Worm (Caenorhabditis elegans) whole organism, L4 larva: Measurements from ENCODE around the gene pdhb-1.

Experiments
- ZK337.2 ChIP-seq: fragments of 200-800 bp; sonication (Bioruptor generic); IDR thresholded peaks from 2 replicates; pipeline ENCODE4 v1.3.6; 2022; ENCODE audit warnings: missing genetic modification reagents, missing genetic modification characterization, missing compliant biosample characterization
- aha-1 ChIP-seq: fragments of 150-350 bp; peaks from one replicate; lab custom pipeline; 2014; ENCODE audit warnings: missing biosample characterization, missing genetic modification characterization
- arid-1 ChIP-seq: fragments of 200-800 bp; sonication (Bioruptor generic); conservative IDR thresholded peaks from 2 replicates; pipeline ENCODE4 v1.3.6; 2022; ENCODE audit warnings: missing genetic modification reagents, missing genetic modification characterization, missing compliant biosample characterization
- ceh-32 ChIP-seq: sonication (generic microtip); optimal IDR thresholded peaks from 2 replicates; lab custom pipeline; 2016; ENCODE audit warnings: mild to moderate bottlenecking, missing genetic modification characterization, missing compliant biosample characterization; ENCODE audit not compliant: poor library complexity
- daf-16 ChIP-seq, 3 experiments: sonication (generic microtip); optimal IDR thresholded peaks; 2 replicates each; lab custom pipeline; 2016 to 2017; ENCODE audit warnings: missing genetic modification characterization in 3 of 3, missing genetic modification reagents in 3 of 3, mild to moderate bottlenecking in 2 of 3, missing compliant biosample characterization in 2 of 3, missing biosample characterization in 1 of 3, moderate library complexity in 1 of 3
- dmd-9 ChIP-seq: fragments of 200-800 bp; sonication (Bioruptor generic); IDR thresholded peaks from 2 replicates; pipeline ENCODE4 v1.3.6; 2022; ENCODE audit warnings: missing genetic modification reagents, missing genetic modification characterization, missing compliant biosample characterization
- hlh-11 ChIP-seq: fragments of 200-800 bp; sonication (Bioruptor generic); optimal IDR thresholded peaks from 2 replicates; lab custom pipeline; 2018; ENCODE audit warnings: mild to moderate bottlenecking, missing genetic modification characterization, missing compliant biosample characterization
- nhr-10 ChIP-seq: fragments of 150-350 bp; optimal IDR thresholded peaks from 2 replicates; lab custom pipeline; 2014; ENCODE audit warnings: missing biosample characterization, missing genetic modification characterization
- sdz-12 ChIP-seq: fragments of 200-800 bp; sonication (Bioruptor generic); optimal IDR thresholded peaks from 2 replicates; lab custom pipeline; 2018; ENCODE audit warnings: mild to moderate bottlenecking, missing genetic modification characterization, missing compliant biosample characterization
- spr-1 ChIP-seq: sonication (generic microtip); optimal IDR thresholded peaks from 2 replicates; lab custom pipeline; 2016; ENCODE audit warnings: mild to moderate bottlenecking, missing genetic modification characterization, missing compliant biosample characterization
- unc-62 ChIP-seq, 3 experiments: fragments of 150-350 bp in 1 of 3; sonication (generic microtip); optimal IDR thresholded peaks in 2 of 3; peaks in 1 of 3; 1 replicate in 1 of 3; 2 replicates in 2 of 3; lab custom pipeline; 2014 to 2017; ENCODE audit warnings: missing biosample characterization in 3 of 3, missing genetic modification characterization in 3 of 3, missing genetic modification reagents in 3 of 3, missing genotype in 1 of 3
- zfp-2 ChIP-seq: sonication (generic microtip); optimal IDR thresholded peaks from 2 replicates; lab custom pipeline; 2016; ENCODE audit warnings: mild to moderate bottlenecking, missing genetic modification characterization, missing compliant biosample characterization
- ztf-11 ChIP-seq: fragments of 150-350 bp; optimal IDR thresholded peaks from 2 replicates; lab custom pipeline; 2014; ENCODE audit warnings: missing biosample characterization, missing genetic modification characterization

pdhb-1 gene

DNA sequence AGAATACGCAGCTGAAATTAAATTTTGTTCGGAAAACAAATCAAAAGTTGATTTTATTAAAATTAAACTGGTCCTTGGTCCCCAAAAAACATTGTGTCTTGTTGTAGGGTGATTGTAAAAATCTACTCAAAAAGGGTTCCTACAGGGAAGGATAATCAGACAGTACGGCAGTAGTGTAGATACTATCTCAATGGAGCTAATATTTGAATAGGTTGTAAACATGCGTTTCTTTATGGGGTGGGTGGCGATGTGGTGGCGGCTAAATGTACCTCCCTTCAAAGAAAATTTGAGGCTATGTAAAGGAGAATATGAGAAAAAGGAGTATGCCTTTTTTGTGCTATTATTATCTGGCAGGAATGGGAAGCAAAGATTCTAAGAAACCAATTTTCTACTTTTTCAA lies 53.0 kb downstream of the pdhb-1 start:
- TF ChIP-seq sdz-12 (GFP tag; lab: Kevin White, UChicago) (no peak), aha-1 (tag; lab: Kevin White, UChicago) (peak; percentile 57), unc-62 (GFP tag; optimal IDR thresholded peaks at IDR 0.05 in 1 of 2; lab: Kevin White, UChicago) (peak in 1 of 2 experiments; percentile 88), unc-62 (tag; optimal IDR thresholded peaks at IDR 0.05; lab: Kevin White, UChicago) (no peak), arid-1 (GFP tag; lab: Robert Waterston, UW) (no peak)

DNA sequence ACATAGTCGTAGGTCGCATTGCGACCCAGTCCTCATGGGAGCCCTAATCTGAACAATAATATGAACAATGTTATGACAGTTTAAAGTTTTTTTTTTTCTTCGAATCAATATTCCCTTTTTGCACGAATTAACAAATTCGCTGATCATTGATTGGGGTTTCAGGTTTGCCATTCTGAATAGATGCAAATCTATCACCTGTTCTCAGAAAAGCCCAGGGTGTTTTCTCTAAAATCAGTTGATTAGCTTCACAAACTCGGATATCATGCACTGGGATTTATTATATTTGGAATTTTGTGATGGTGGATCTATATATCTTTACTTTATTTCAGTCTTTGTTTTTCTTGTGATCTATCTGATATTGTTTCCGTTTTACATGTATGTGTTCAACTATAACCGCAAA lies 53.9 kb downstream of the pdhb-1 start, which contains the start of gene srz-23:
Gene srz-23, plus strand, starts transcription at position 263 of the 400 bp plus-strand sequence.
- TF ChIP-seq dmd-9: no peak
- TF ChIP-seq spr-1 (tag; lab: Kevin White, UChicago): no peak
- TF ChIP-seq zfp-2 (tag; lab: Kevin White, UChicago): no peak
- TF ChIP-seq daf-16 (GFP tag; optimal IDR thresholded peaks at IDR 0.05; lab: Kevin White, UChicago): no peak
- no peak for TF ChIP-seq daf-16 (tag; optimal IDR thresholded peaks at IDR 0.05; lab: Kevin White, UChicago)
- no peak for TF ChIP-seq ceh-32 (tag; lab: Kevin White, UChicago)
- no peak for TF ChIP-seq nhr-10
- TF ChIP-seq ZK337.2 (GFP tag; lab: Robert Waterston, UW): no peak
- no peak for TF ChIP-seq hlh-11 (tag; lab: Kevin White, UChicago)
- no peak for TF ChIP-seq ztf-11
